Fruit fly (Drosophila melanogaster): ENCODE measurements around the gene CG14882.

The CG14882 gene

DNA sequence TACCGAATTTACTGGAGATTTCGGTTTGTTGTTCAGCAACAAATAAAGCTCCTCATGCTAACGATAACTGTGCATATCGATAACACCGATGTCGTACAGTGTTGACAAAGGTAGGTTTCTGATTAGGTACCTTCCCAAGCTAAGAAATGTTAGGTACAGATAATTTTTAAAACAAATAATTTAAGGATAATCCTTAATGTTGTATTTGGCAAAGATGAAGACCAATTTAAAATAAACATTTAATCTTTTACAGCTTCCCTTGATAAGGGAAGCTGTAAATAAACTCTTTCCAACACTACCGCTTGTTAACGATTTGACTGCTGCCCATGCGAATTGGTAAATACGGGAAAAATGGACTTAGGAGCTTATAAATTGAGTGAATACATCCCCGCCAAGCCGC, at the start of gene CG14882, which contains the start of gene Ttc1:
Gene CG14882, plus strand, starts transcription at position 271 of the 400 bp plus-strand sequence.
Gene Ttc1, minus strand, starts transcription at position 71 of the 400 bp plus-strand sequence.
- TF ChIP-seq CG10669 (GFP tag; optimal IDR thresholded peaks at IDR 0.05) (no peak), dsx (GFP tag; optimal IDR thresholded peaks at IDR 0.05; ENCODE audit: poor library complexity, severe bottlenecking) (peak; percentile 81), Sox15 (GFP tag; optimal IDR thresholded peaks at IDR 0.05) (peak; percentile 69), fd85E (GFP tag; optimal IDR thresholded peaks at IDR 0.05) (no peak), spab (GFP tag; optimal IDR thresholded peaks at IDR 0.05) (no peak), Hr4 (GFP tag; optimal IDR thresholded peaks at IDR 0.05) (no peak), CG16779 (tag; optimal IDR thresholded peaks at IDR 0.05) (no peak), pdm3 (GFP tag; optimal IDR thresholded peaks at IDR 0.05) (no peak), CG31627 (GFP tag; optimal IDR thresholded peaks at IDR 0.05) (peak; percentile 87), CG34406 (GFP tag; optimal IDR thresholded peaks at IDR 0.05) (peak; percentile 84), Smox (GFP tag; optimal IDR thresholded peaks at IDR 0.05) (no peak), Hr38 (GFP tag; optimal IDR thresholded peaks at IDR 0.05) (no peak), Gug (GFP tag; IDR thresholded peaks at IDR 0.05) (peak; percentile 75), fkh (GFP tag; optimal IDR thresholded peaks at IDR 0.05) (no peak), CG8119 (GFP tag; IDR thresholded peaks at IDR 0.05) (peak; percentile 90), Hr39 (GFP tag; optimal IDR thresholded peaks at IDR 0.05) (peak; percentile 87), salr (GFP tag; optimal IDR thresholded peaks at IDR 0.05) (peak; percentile 29 to 81), topi (GFP tag; optimal IDR thresholded peaks at IDR 0.05) (peak; percentile 87), CG7368 (GFP tag; optimal IDR thresholded peaks at IDR 0.05) (no peak), eg (GFP tag; IDR thresholded peaks at IDR 0.05) (peak; percentile 92), Lpt (GFP tag; optimal IDR thresholded peaks at IDR 0.05) (peak; percentile 57), Eip93F (GFP tag; optimal IDR thresholded peaks at IDR 0.05) (peak; percentile 61), CG11294 (GFP tag; IDR thresholded peaks at IDR 0.05) (peak; percentile 72), CG4318 (GFP tag; optimal IDR thresholded peaks at IDR 0.05) (no peak), CG6808 (GFP tag; optimal IDR thresholded peaks at IDR 0.05) (no peak), CG11762 (GFP tag; optimal IDR thresholded peaks at IDR 0.05; ENCODE audit: insufficient read depth) (no peak), acj6 (GFP tag; optimal IDR thresholded peaks at IDR 0.05) (peak; percentile 89), Blimp-1 (GFP tag; optimal IDR thresholded peaks at IDR 0.05) (no peak), CG6163 (GFP tag; IDR thresholded peaks at IDR 0.05) (peak; percentile 89), CG1621 (tag; optimal IDR thresholded peaks at IDR 0.05) (no peak), dac (GFP tag; optimal IDR thresholded peaks at IDR 0.05) (no peak), CG8319 (GFP tag; optimal IDR thresholded peaks at IDR 0.05) (no peak), Met (GFP tag; optimal IDR thresholded peaks at IDR 0.05) (no peak), CG8632 (GFP tag; optimal IDR thresholded peaks at IDR 0.05) (peak; percentile 82), CG11902 (GFP tag; optimal IDR thresholded peaks at IDR 0.05) (no peak), CG3919 (GFP tag; optimal IDR thresholded peaks at IDR 0.05) (no peak), lz (GFP tag; optimal IDR thresholded peaks at IDR 0.05) (peak; percentile 88), cyc (GFP tag; optimal IDR thresholded peaks at IDR 0.05) (peak; percentile 72), CG3032 (tag; optimal IDR thresholded peaks at IDR 0.05) (peak; percentile 67), CG32006 (GFP tag; optimal IDR thresholded peaks at IDR 0.05) (no peak), Ets21C (GFP tag; optimal IDR thresholded peaks at IDR 0.05) (no peak), CG9139 (GFP tag; optimal IDR thresholded peaks at IDR 0.05) (peak; percentile 63), achi (GFP tag; optimal IDR thresholded peaks at IDR 0.05) (peak; percentile 88), CG6276 (GFP tag; optimal IDR thresholded peaks at IDR 0.05) (no peak), OdsH (GFP tag; optimal IDR thresholded peaks at IDR 0.05) (peak; percentile 91), fd59A (GFP tag; optimal IDR thresholded peaks at IDR 0.05) (peak; percentile 49), Sox14 (GFP tag; optimal IDR thresholded peaks at IDR 0.05) (peak; percentile 90), ss (GFP tag; optimal IDR thresholded peaks at IDR 0.05) (peak in 1 of 2 experiments; percentile 39), net (GFP tag; optimal IDR thresholded peaks at IDR 0.05) (peak; percentile 88), Eip75B (GFP tag; optimal IDR thresholded peaks at IDR 0.05) (peak; percentile 90), CG6854 (GFP tag; optimal IDR thresholded peaks at IDR 0.05) (no peak), Eip78C (GFP tag) (peak; percentile 95), svp (GFP tag) (no peak)

Data from whole organism, prepupa.